Worm (Caenorhabditis elegans) whole organism, midembryonic: ENCODE measurements around the gene acs-5.

Experiments used
- T22C8.4 ChIP-seq: fragments of 200-800 bp; sonication (Bioruptor generic); IDR thresholded peaks from 2 replicates; pipeline ENCODE4 v1.3.6; 2022; ENCODE audit warnings: missing genetic modification characterization, missing compliant biosample characterization
- cog-1 ChIP-seq: sonication (generic microtip); optimal IDR thresholded peaks from 2 replicates; lab custom pipeline; 2016; ENCODE audit warnings: missing genetic modification characterization, missing compliant biosample characterization
- flt-1 ChIP-seq: fragments of 200-800 bp; sonication (Bioruptor generic); IDR thresholded peaks from 2 replicates; pipeline ENCODE4 v1.3.6; 2022; ENCODE audit warnings: missing genetic modification characterization, missing compliant biosample characterization
- klf-2 ChIP-seq: fragments of 200-800 bp; sonication (Bioruptor generic); conservative IDR thresholded peaks from 2 replicates; pipeline ENCODE4 v1.3.6; 2022; ENCODE audit warnings: missing genetic modification reagents, missing genetic modification characterization, missing compliant biosample characterization
- med-1 ChIP-seq: sonication (generic microtip); optimal IDR thresholded peaks from 2 replicates; lab custom pipeline; 2017; ENCODE audit warnings: missing genetic modification characterization, mild to moderate bottlenecking, missing compliant biosample characterization, antibody characterized with exemption, missing genetic modification reagents; ENCODE audit not compliant: insufficient read depth
- ref-1 ChIP-seq: fragments of 200-800 bp; sonication (Bioruptor generic); conservative IDR thresholded peaks from 2 replicates; pipeline ENCODE4 v1.3.6; 2022; ENCODE audit warnings: missing genetic modification reagents, missing genetic modification characterization, missing compliant biosample characterization
- tab-1 ChIP-seq: fragments of 200-800 bp; sonication (Bioruptor generic); IDR thresholded peaks from 2 replicates; pipeline ENCODE4 v1.3.6; 2022; ENCODE audit warnings: missing genetic modification characterization, missing compliant biosample characterization
- ztf-23 ChIP-seq: fragments of 200-800 bp; sonication (Bioruptor generic); IDR thresholded peaks from 2 replicates; pipeline ENCODE4 v1.3.6; 2022; ENCODE audit warnings: missing genetic modification reagents, missing genetic modification characterization, missing compliant biosample characterization
- ztf-29 ChIP-seq: fragments of 200-800 bp; sonication (Bioruptor generic); IDR thresholded peaks from 2 replicates; pipeline ENCODE4 v1.3.6; 2022; ENCODE audit warnings: missing genetic modification reagents, missing genetic modification characterization, missing compliant biosample characterization

Gene acs-5

DNA sequence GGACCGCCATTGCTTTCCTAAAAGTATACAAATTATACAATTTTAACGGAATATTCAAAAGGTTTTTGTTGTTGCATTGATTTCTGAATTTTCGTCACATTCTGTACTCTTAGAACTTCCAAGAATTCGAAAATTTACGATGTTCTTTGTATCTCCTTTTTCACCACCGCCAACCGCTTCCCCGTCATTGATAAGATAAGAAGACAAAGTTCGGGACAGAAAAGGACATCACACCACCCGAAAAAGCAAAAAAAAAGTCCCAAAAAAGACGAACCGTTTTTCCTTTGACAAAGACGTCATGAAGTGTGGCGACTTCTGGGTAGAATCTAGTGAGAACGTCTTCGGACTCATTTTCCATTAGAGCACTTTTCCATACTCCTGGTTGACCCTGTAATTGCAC is 876 bp downstream of the acs-5 start:
- TF ChIP-seq tab-1: no peak
- no peak for TF ChIP-seq ztf-23 (GFP tag; lab: Robert Waterston, UW)
- no peak for TF ChIP-seq flt-1 (GFP tag; lab: Robert Waterston, UW)
- TF ChIP-seq ztf-29 (GFP tag; lab: Robert Waterston, UW): no peak
- TF ChIP-seq ref-1 (GFP tag; lab: Robert Waterston, UW): no peak
- TF ChIP-seq T22C8.4 (GFP tag; lab: Robert Waterston, UW): no peak
- TF ChIP-seq med-1 (GFP tag; lab: Kevin White, UChicago): no peak
- no peak for TF ChIP-seq klf-2 (GFP tag; lab: Robert Waterston, UW)
- no peak for TF ChIP-seq cog-1 (tag; lab: Kevin White, UChicago)

DNA sequence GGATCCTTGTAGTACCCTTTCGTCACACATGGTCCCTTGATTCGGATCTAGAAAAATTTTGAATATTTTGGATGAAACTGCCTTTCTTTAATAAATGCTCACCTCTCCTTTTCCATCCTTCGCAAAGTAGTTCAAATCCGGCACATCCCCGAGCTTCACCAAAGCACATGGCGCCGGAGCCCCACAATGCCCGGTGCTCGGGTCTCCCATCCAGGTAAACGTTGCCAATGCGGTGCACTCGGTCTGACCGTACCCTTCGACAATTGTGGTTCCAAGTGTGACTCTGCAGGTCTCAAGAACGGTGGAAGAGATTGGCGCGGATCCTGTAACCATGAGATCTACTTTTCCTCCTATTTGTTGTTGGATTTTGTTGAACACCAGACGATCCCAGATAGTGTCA is 2.5 kb downstream of the acs-5 start:
- TF ChIP-seq ztf-29 (GFP tag; lab: Robert Waterston, UW): no peak
- TF ChIP-seq klf-2 (GFP tag; lab: Robert Waterston, UW): no peak
- no peak for TF ChIP-seq T22C8.4 (GFP tag; lab: Robert Waterston, UW)
- TF ChIP-seq ref-1 (GFP tag; lab: Robert Waterston, UW): no peak
- TF ChIP-seq med-1 (GFP tag; lab: Kevin White, UChicago): no peak
- TF ChIP-seq ztf-23 (GFP tag; lab: Robert Waterston, UW): no peak
- no peak for TF ChIP-seq tab-1
- no peak for TF ChIP-seq cog-1 (tag; lab: Kevin White, UChicago)
- TF ChIP-seq flt-1 (GFP tag; lab: Robert Waterston, UW): no peak

DNA sequence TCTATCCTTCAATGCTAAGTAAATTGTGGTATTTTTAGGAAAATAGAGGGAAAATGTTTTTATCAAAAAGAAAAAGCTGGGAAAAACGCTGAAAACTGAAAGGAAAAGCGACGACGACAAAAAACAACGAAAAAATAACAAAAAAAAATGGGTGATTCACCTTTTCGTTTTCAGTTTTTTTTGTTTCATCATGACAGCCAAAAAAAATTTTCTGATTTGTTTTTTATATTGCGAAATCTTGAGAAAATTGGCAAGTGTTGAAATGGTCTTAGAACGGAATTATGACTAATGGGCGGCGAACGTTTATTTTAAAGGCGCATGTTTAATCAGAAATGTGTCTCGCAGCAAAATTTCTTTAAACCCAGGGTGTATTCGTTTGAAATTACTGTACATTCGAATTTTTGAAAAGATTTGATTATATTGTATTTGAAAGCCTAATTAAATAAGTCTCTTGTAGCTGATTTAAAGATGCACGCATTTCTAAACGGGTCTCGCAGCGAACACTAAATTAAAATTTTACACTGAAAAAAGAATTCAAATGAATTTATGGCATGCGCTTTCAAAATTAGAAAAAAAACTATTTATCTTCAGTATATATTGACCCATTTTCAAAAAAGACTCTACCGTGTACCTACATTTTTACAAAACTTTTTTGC is 7.5 kb downstream of the acs-5 start:
- TF ChIP-seq flt-1 (GFP tag; lab: Robert Waterston, UW) (no peak), ztf-29 (GFP tag; lab: Robert Waterston, UW) (no peak)

DNA sequence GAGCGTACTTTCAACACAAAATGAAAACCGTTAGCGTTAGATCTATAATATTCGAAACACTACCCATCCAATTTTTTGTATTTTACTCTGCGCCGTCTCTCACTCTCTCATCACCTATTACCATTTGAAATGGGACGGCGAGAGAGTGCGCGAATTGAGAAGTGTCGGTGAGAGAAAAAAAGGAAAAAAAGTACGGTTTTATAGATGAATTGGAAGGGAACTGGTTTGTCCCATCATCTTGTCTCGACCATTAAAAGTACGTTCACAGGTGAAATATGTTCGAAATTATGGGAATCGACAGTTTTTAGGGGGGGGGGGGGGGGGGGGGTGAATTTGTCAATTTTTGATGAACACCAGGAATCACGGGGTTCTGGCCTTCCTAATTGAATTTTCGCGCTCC is 8.6 kb downstream of the acs-5 start:
- no peak for TF ChIP-seq ref-1 (GFP tag; lab: Robert Waterston, UW)
- no peak for TF ChIP-seq med-1 (GFP tag; lab: Kevin White, UChicago)
- TF ChIP-seq ztf-23 (GFP tag; lab: Robert Waterston, UW): no peak
- TF ChIP-seq cog-1 (tag; lab: Kevin White, UChicago): no peak
- no peak for TF ChIP-seq klf-2 (GFP tag; lab: Robert Waterston, UW)
- no peak for TF ChIP-seq T22C8.4 (GFP tag; lab: Robert Waterston, UW)
- TF ChIP-seq tab-1: no peak
- TF ChIP-seq flt-1 (GFP tag; lab: Robert Waterston, UW): no peak
- TF ChIP-seq ztf-29 (GFP tag; lab: Robert Waterston, UW): no peak

DNA sequence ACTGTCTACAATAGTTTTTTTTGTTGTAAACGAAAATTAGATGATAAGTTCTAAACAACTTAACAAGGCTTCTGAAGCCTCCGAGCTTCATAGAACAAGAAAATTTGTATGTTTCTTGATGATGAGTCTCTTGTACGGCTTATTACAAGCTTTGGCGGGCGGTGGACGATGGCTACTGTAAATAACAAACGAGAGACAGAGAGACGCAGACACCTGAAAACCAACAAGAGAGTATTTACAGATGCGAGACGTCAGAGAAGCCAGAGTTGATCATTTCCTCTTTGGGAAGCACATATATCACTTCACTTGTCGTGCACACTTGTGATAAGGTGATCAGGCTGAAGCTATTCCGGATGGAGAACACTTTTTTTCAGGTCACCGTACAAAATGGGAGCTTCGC is 12.5 kb downstream of the acs-5 start:
- TF ChIP-seq T22C8.4 (GFP tag; lab: Robert Waterston, UW): no peak
- TF ChIP-seq med-1 (GFP tag; lab: Kevin White, UChicago): no peak
- no peak for TF ChIP-seq tab-1
- TF ChIP-seq klf-2 (GFP tag; lab: Robert Waterston, UW): no peak
- no peak for TF ChIP-seq ztf-29 (GFP tag; lab: Robert Waterston, UW)
- no peak for TF ChIP-seq flt-1 (GFP tag; lab: Robert Waterston, UW)
- TF ChIP-seq ref-1 (GFP tag; lab: Robert Waterston, UW): no peak
- no peak for TF ChIP-seq ztf-23 (GFP tag; lab: Robert Waterston, UW)
- no peak for TF ChIP-seq cog-1 (tag; lab: Kevin White, UChicago)

DNA sequence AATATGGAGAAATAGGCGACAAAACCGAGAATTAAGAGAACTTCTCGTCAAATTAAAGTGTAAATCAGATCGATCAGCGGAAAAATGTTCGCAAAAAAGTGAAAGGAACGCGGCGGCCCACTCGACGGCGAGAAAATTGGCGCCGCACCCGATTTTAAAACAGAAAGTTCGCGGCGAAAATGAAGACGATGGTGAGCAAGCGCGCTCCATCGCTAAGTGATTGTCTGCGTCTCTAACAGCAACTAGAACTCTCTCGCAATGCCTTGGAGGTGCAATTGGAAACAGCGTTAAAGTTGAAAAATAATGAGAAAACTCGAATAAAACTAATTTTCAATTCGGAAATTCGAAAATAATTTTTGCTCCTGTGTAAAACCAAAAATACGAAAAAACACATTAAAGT is 13.3 kb downstream of the acs-5 start:
- TF ChIP-seq ztf-23 (GFP tag; lab: Robert Waterston, UW): no peak
- TF ChIP-seq ref-1 (GFP tag; lab: Robert Waterston, UW): no peak
- 0 out of 2 replicates have a peak, but pooled peaks have one; percentile 30 for TF ChIP-seq flt-1 (GFP tag; lab: Robert Waterston, UW)

DNA sequence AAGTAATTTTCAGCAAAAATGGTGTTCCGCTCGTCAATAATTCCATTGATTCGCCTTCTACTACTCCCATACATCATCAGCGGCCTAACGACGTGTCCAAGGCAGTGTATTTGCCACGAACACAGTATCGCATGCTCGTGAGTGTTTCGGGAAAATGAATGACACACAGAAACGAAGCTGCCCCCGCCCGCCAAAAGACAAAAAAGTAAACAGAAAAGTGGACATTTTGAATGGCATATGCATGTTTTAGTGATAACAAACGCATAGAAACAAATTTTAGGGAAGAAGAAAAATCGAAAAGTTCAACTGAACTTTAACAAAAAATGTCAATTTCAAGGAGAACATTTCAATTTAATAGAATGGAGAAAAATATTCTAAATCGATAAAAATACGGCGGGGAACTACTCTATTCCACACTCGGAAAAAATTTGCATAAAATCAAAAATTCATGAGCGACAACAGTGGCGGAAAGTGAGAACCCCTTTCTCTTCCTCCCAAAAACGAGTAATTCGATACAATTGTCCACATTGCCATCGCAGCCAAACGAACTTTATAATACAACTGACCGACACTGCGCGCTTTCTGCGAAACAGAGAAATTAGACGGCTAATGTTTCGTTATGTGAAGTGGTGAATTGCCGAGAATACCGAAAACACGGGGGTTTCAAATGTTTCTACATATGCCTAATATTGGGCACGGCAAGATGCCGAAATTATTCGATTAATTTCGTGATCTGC is 14.7 kb downstream of the acs-5 start:
- TF ChIP-seq cog-1 (tag; lab: Kevin White, UChicago) (no peak), T22C8.4 (GFP tag; lab: Robert Waterston, UW) (no peak), med-1 (GFP tag; lab: Kevin White, UChicago) (no peak), ztf-29 (GFP tag; lab: Robert Waterston, UW) (no peak), ref-1 (GFP tag; lab: Robert Waterston, UW) (no peak), ztf-23 (GFP tag; lab: Robert Waterston, UW) (no peak)

DNA sequence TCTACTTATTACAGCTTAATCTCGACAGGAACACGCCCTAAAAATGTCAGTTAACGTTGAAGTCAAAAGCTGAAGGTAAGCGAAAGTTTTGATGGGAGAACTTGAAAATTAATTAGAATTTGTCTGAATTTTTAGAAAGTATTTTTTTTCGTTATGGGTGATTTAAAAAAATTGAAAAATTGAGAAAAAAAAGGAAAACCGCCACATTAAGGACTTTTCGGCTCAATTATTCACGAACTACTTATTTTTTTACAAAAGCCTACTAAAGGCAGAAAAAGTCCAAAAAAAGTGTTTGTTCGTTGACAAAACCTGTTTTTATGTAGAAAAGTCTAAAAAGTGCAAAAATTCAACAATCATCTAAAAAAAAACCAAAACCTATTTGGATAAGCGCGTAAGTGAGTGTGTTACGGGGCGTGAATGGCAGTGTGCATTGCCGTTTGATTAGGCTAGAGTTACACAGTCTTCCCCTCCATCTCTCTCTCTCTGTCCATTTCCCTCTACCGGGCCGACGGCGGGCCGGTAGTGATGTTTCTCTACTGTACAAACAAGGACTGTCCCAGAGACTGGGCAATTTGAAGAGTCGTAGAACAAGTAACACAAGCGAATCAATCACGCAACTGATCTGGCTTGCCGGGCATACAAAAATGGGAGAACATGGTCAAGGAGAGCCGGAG is 15.8 kb downstream of the acs-5 start, which contains the start of gene lron-13:
Gene lron-13 (plus strand): TSS at position 15 of the 674 bp plus-strand sequence.
- TF ChIP-seq klf-2 (GFP tag; lab: Robert Waterston, UW): no peak
- TF ChIP-seq ref-1 (GFP tag; lab: Robert Waterston, UW): no peak
- TF ChIP-seq ztf-29 (GFP tag; lab: Robert Waterston, UW): no peak
- no peak for TF ChIP-seq tab-1
- TF ChIP-seq cog-1 (tag; lab: Kevin White, UChicago): no peak
- TF ChIP-seq med-1 (GFP tag; lab: Kevin White, UChicago): no peak
- TF ChIP-seq ztf-23 (GFP tag; lab: Robert Waterston, UW): no peak
- TF ChIP-seq T22C8.4 (GFP tag; lab: Robert Waterston, UW): no peak
- no peak for TF ChIP-seq flt-1 (GFP tag; lab: Robert Waterston, UW)

DNA sequence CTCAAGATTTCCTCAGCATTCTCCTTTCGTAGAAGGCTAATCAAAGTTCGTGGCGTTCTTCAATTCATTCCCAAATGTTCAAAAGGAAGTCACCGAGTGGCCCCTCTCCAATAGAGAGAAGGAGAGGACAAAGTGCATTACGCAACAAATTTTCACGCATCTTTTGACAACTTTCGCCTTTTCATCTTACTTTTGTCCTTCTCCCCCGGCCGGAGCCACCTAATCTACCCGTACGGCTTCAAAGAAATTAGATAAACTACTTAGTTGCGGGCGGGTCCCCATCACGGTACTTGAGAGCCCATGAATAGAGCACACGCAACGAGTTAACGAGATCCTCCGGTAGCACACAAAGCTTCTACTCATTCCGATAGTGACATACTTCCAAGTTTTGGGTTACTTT is 16.6 kb downstream of the acs-5 start:
- TF ChIP-seq ztf-29 (GFP tag; lab: Robert Waterston, UW): no peak
- TF ChIP-seq ztf-23 (GFP tag; lab: Robert Waterston, UW): no peak
- no peak for TF ChIP-seq T22C8.4 (GFP tag; lab: Robert Waterston, UW)
- no peak for TF ChIP-seq ref-1 (GFP tag; lab: Robert Waterston, UW)
- TF ChIP-seq flt-1 (GFP tag; lab: Robert Waterston, UW): no peak
- no peak for TF ChIP-seq tab-1
- TF ChIP-seq cog-1 (tag; lab: Kevin White, UChicago): no peak
- TF ChIP-seq klf-2 (GFP tag; lab: Robert Waterston, UW): no peak
- TF ChIP-seq med-1 (GFP tag; lab: Kevin White, UChicago): no peak
